Worm (Caenorhabditis elegans) whole organism, L2 larva: ENCODE data around the gene prk-2.

Source experiments
- C34F6.9 ChIP-seq: fragments of 150-350 bp; optimal IDR thresholded peaks from 2 replicates; lab custom pipeline; 2014; ENCODE audit warnings: missing biosample characterization, missing genetic modification characterization
- F13H6.1 ChIP-seq: sonication (generic microtip); optimal IDR thresholded peaks from 2 replicates; lab custom pipeline; 2016; ENCODE audit warnings: missing genetic modification characterization, missing compliant biosample characterization
- R02D3.7 ChIP-seq: fragments of 150-350 bp; optimal IDR thresholded peaks from 2 replicates; lab custom pipeline; 2014; ENCODE audit warnings: missing biosample characterization, missing genetic modification characterization
- Y55F3AM.14 ChIP-seq: fragments of 200-800 bp; sonication (Bioruptor generic); optimal IDR thresholded peaks from 2 replicates; lab custom pipeline; 2018; ENCODE audit warnings: mild to moderate bottlenecking, missing genetic modification characterization, missing compliant biosample characterization
- ZK546.5 ChIP-seq: sonication (generic microtip); optimal IDR thresholded peaks from 2 replicates; lab custom pipeline; 2017; ENCODE audit warnings: missing biosample characterization, missing genetic modification characterization
- alr-1 ChIP-seq: fragments of 150-350 bp; optimal IDR thresholded peaks from 2 replicates; lab custom pipeline; 2014; ENCODE audit warnings: missing biosample characterization, missing genetic modification characterization
- ama-1 ChIP-seq: fragments of 150-350 bp; optimal IDR thresholded peaks from 2 replicates; lab custom pipeline; 2018; ENCODE audit warnings: inconsistent platforms
- ceh-16 ChIP-seq: fragments of 150-350 bp; optimal IDR thresholded peaks from 2 replicates; lab custom pipeline; 2014; ENCODE audit warnings: missing biosample characterization, missing genetic modification characterization
- ceh-82 ChIP-seq: fragments of 150-350 bp; optimal IDR thresholded peaks from 2 replicates; lab custom pipeline; 2014; ENCODE audit warnings: missing biosample characterization, missing genetic modification characterization
- crh-2 ChIP-seq: sonication (generic microtip); optimal IDR thresholded peaks from 2 replicates; lab custom pipeline; 2017; ENCODE audit warnings: missing biosample characterization, missing genetic modification characterization
- dmd-4 ChIP-seq: sonication (generic microtip); optimal IDR thresholded peaks from 2 replicates; lab custom pipeline; 2017; ENCODE audit warnings: missing biosample characterization, missing genetic modification characterization
- egl-27 ChIP-seq: sonication (generic microtip); optimal IDR thresholded peaks from 3 replicates; lab custom pipeline; 2017; ENCODE audit warnings: missing biosample characterization, missing genetic modification reagents, missing genetic modification characterization
- elt-1 ChIP-seq: fragments of 150-350 bp; optimal IDR thresholded peaks from 2 replicates; lab custom pipeline; 2014; ENCODE audit warnings: missing biosample characterization, missing genetic modification characterization
- elt-3 ChIP-seq: sonication (generic microtip); optimal IDR thresholded peaks from 2 replicates; lab custom pipeline; 2017; ENCODE audit warnings: missing biosample characterization, missing genetic modification characterization
- fos-1 ChIP-seq: fragments of 150-350 bp; optimal IDR thresholded peaks from 2 replicates; lab custom pipeline; 2014; ENCODE audit warnings: missing biosample characterization, missing genetic modification characterization
- gmeb-1 ChIP-seq: fragments of 150-350 bp; optimal IDR thresholded peaks from 2 replicates; lab custom pipeline; 2014; ENCODE audit warnings: missing biosample characterization, missing genetic modification characterization
- lin-11 ChIP-seq: fragments of 150-350 bp; sonication (generic microtip); optimal IDR thresholded peaks from 2 replicates; lab custom pipeline; 2014; ENCODE audit warnings: missing biosample characterization, missing genetic modification characterization, inconsistent platforms, mixed read lengths
- lin-13 ChIP-seq: fragments of 150-350 bp; optimal IDR thresholded peaks from 2 replicates; lab custom pipeline; 2014; ENCODE audit warnings: missing biosample characterization, missing genetic modification reagents, missing genetic modification characterization
- lsy-2 ChIP-seq, 2 experiments: fragments of 150-350 bp in 1 of 2; sonication (generic microtip) in 1 of 2; optimal IDR thresholded peaks; 2 replicates each; lab custom pipeline; 2014 to 2017; ENCODE audit warnings: missing biosample characterization in 2 of 2, missing genetic modification characterization in 2 of 2
- mab-5 ChIP-seq: fragments of 150-350 bp; optimal IDR thresholded peaks from 2 replicates; lab custom pipeline; 2014; ENCODE audit warnings: missing biosample characterization, missing genetic modification characterization
- mbf-1 ChIP-seq: sonication (generic microtip); optimal IDR thresholded peaks from 2 replicates; lab custom pipeline; 2017; ENCODE audit warnings: missing biosample characterization, missing genetic modification characterization
- mdl-1 ChIP-seq, 2 experiments: fragments of 150-350 bp in 1 of 2; sonication (generic microtip) in 1 of 2; optimal IDR thresholded peaks; 2 replicates each; lab custom pipeline; 2017; ENCODE audit warnings: missing biosample characterization in 2 of 2, missing genetic modification characterization in 2 of 2
- nhr-12 ChIP-seq: fragments of 150-350 bp; optimal IDR thresholded peaks from 2 replicates; lab custom pipeline; 2014; ENCODE audit warnings: missing biosample characterization, missing genetic modification characterization
- nhr-129 ChIP-seq: fragments of 150-350 bp; optimal IDR thresholded peaks from 2 replicates; lab custom pipeline; 2014; ENCODE audit warnings: missing biosample characterization, missing genetic modification characterization
- nhr-21 ChIP-seq: fragments of 150-350 bp; optimal IDR thresholded peaks from 2 replicates; lab custom pipeline; 2014; ENCODE audit warnings: missing biosample characterization, missing genetic modification characterization
- nhr-237 ChIP-seq: fragments of 150-350 bp; optimal IDR thresholded peaks from 2 replicates; lab custom pipeline; 2014; ENCODE audit warnings: missing biosample characterization, missing genetic modification characterization
- nhr-25 ChIP-seq: fragments of 150-350 bp; sonication (generic microtip); optimal IDR thresholded peaks from 3 replicates; lab custom pipeline; 2014; ENCODE audit warnings: missing biosample characterization, missing genetic modification characterization
- nhr-6 ChIP-seq: fragments of 150-350 bp; optimal IDR thresholded peaks from 2 replicates; lab custom pipeline; 2014; ENCODE audit warnings: missing biosample characterization, missing genetic modification characterization
- peb-1 ChIP-seq: fragments of 150-350 bp; optimal IDR thresholded peaks from 2 replicates; lab custom pipeline; 2014; ENCODE audit warnings: missing biosample characterization, missing genetic modification characterization
- skn-1 ChIP-seq: sonication (generic microtip); optimal IDR thresholded peaks from 2 replicates; lab custom pipeline; 2017; ENCODE audit warnings: missing biosample characterization, missing genetic modification characterization
- sma-9 ChIP-seq, 2 experiments: fragments of 150-350 bp in 1 of 2; sonication (generic microtip) in 1 of 2; optimal IDR thresholded peaks; 2 replicates each; lab custom pipeline; 2014 to 2016; ENCODE audit warnings: missing genetic modification characterization in 2 of 2, mild to moderate bottlenecking in 1 of 2, missing biosample characterization in 1 of 2, missing compliant biosample characterization in 1 of 2, missing genetic modification reagents in 1 of 2, moderate library complexity in 1 of 2
- snpc-4 ChIP-seq: fragments of 150-350 bp; optimal IDR thresholded peaks from 2 replicates; lab custom pipeline; 2014; ENCODE audit warnings: missing biosample characterization, missing genetic modification characterization
- unc-39 ChIP-seq: fragments of 150-350 bp; optimal IDR thresholded peaks from 2 replicates; lab custom pipeline; 2014; ENCODE audit warnings: missing biosample characterization, missing genetic modification characterization
- unc-55 ChIP-seq: fragments of 150-350 bp; sonication (generic microtip); optimal IDR thresholded peaks from 3 replicates; lab custom pipeline; 2014; ENCODE audit warnings: missing biosample characterization, missing genetic modification reagents, missing genetic modification characterization
- zag-1 ChIP-seq: fragments of 150-350 bp; optimal IDR thresholded peaks from 2 replicates; lab custom pipeline; 2014; ENCODE audit warnings: missing biosample characterization, missing genetic modification characterization
- ztf-11 ChIP-seq: sonication (generic microtip); optimal IDR thresholded peaks from 2 replicates; lab custom pipeline; 2017; ENCODE audit warnings: missing biosample characterization, missing genetic modification characterization
- ztf-4 ChIP-seq: fragments of 150-350 bp; optimal IDR thresholded peaks from 2 replicates; lab custom pipeline; 2014; ENCODE audit warnings: missing biosample characterization, missing genetic modification characterization

The prk-2 gene

ce11 chrIII:3404354-3404913 lies 34.4 kb upstream of the prk-2 start, which contains the start of the genes npp-9 and F59A2.5:
Gene npp-9, minus strand, starts transcription at chrIII:3404479.
Gene F59A2.5, plus strand, starts transcription at chrIII:3404863.
- TF ChIP-seq unc-55: peak; percentile 71
- TF ChIP-seq elt-3 (tag; lab: Kevin White, UChicago): no peak
- peak; percentile 91 for TF ChIP-seq crh-2 (tag; lab: Kevin White, UChicago)
- peak; percentile 80 for TF ChIP-seq R02D3.7 (tag; lab: Kevin White, UChicago)
- peak; percentile 62 for TF ChIP-seq fos-1 (tag; lab: Kevin White, UChicago)
- TF ChIP-seq F13H6.1 (tag; lab: Kevin White, UChicago): peak; percentile 26
- peak; percentile 23 for TF ChIP-seq lin-11 (tag; lab: Kevin White, UChicago)
- no peak for TF ChIP-seq mab-5 (tag; lab: Kevin White, UChicago)
- peak; percentile 60 for TF ChIP-seq C34F6.9 (tag; lab: Kevin White, UChicago)
- peak; percentile 51 for TF ChIP-seq nhr-129 (tag; lab: Kevin White, UChicago)
- TF ChIP-seq nhr-25 (tag; lab: Kevin White, UChicago): peak; percentile 32
- no peak for TF ChIP-seq elt-1 (tag; lab: Kevin White, UChicago)
- TF ChIP-seq mdl-1 (tag; optimal IDR thresholded peaks at IDR 0.05; lab: Kevin White, UChicago): no peak
- TF ChIP-seq gmeb-1 (tag; lab: Kevin White, UChicago): peak; percentile 52
- peak; percentile 10 for TF ChIP-seq lin-13 (GFP tag; lab: Kevin White, UChicago)
- TF ChIP-seq ama-1 (lab: Kevin White, UChicago): peak; percentile 11
- peak in 1 of 2 experiments; percentile 73 for TF ChIP-seq lsy-2 (tag; optimal IDR thresholded peaks at IDR 0.05; lab: Kevin White, UChicago)

ce11 chrIII:3400444-3400843 lies 30.4 kb upstream of the prk-2 start:
- TF ChIP-seq dmd-4 (tag; lab: Kevin White, UChicago) (no peak), elt-1 (tag; lab: Kevin White, UChicago) (no peak), mab-5 (tag; lab: Kevin White, UChicago) (no peak), ztf-4 (no peak), mbf-1 (no peak), ceh-16 (no peak), Y55F3AM.14 (no peak), nhr-6 (no peak), unc-39 (tag; lab: Kevin White, UChicago) (no peak), gmeb-1 (tag; lab: Kevin White, UChicago) (no peak), skn-1 (tag; lab: Kevin White, UChicago) (no peak), egl-27 (no peak), peb-1 (tag; lab: Kevin White, UChicago) (no peak), snpc-4 (no peak), ZK546.5 (tag; lab: Kevin White, UChicago) (no peak), lin-11 (tag; lab: Kevin White, UChicago) (no peak)

ce11 chrIII:3398485-3398884 lies 28.5 kb upstream of the prk-2 start:
- TF ChIP-seq nhr-21: no peak
- no peak for TF ChIP-seq sma-9 (GFP tag; optimal IDR thresholded peaks at IDR 0.05; lab: Kevin White, UChicago)
- no peak for TF ChIP-seq sma-9 (tag; optimal IDR thresholded peaks at IDR 0.05; lab: Kevin White, UChicago)
- peak; percentile 31 for TF ChIP-seq unc-55

ce11 chrIII:3397678-3398077 lies 27.7 kb upstream of the prk-2 start, which contains the start of gene clpf-1:
Gene clpf-1, plus strand, starts transcription at chrIII:3397743.
- TF ChIP-seq egl-27 (no peak), nhr-6 (no peak), zag-1 (tag; lab: Kevin White, UChicago) (no peak), lin-13 (GFP tag; lab: Kevin White, UChicago) (peak; percentile 21), unc-39 (tag; lab: Kevin White, UChicago) (no peak), ztf-4 (peak; percentile 7), nhr-237 (tag; lab: Kevin White, UChicago) (no peak)

ce11 chrIII:3395874-3396467 lies 26.0 kb upstream of the prk-2 start, which contains the start of gene cri-3:
Gene cri-3, plus strand, starts transcription at chrIII:3396355.
- TF ChIP-seq crh-2 (tag; lab: Kevin White, UChicago): peak; percentile 26
- no peak for TF ChIP-seq lin-13 (GFP tag; lab: Kevin White, UChicago)
- TF ChIP-seq lsy-2 (tag; optimal IDR thresholded peaks at IDR 0.05; lab: Kevin White, UChicago): peak in 1 of 2 experiments; percentile 41
- TF ChIP-seq gmeb-1 (tag; lab: Kevin White, UChicago): peak; percentile 40
- no peak for TF ChIP-seq R02D3.7 (tag; lab: Kevin White, UChicago)
- TF ChIP-seq F13H6.1 (tag; lab: Kevin White, UChicago): no peak
- TF ChIP-seq dmd-4 (tag; lab: Kevin White, UChicago): no peak
- no peak for TF ChIP-seq ceh-82 (tag; lab: Kevin White, UChicago)
- TF ChIP-seq ztf-11 (tag; lab: Kevin White, UChicago): no peak
- no peak for TF ChIP-seq nhr-12
- no peak for TF ChIP-seq mbf-1
- TF ChIP-seq nhr-21: no peak
- TF ChIP-seq unc-55: peak; percentile 55
- TF ChIP-seq C34F6.9 (tag; lab: Kevin White, UChicago): peak; percentile 56
- TF ChIP-seq nhr-129 (tag; lab: Kevin White, UChicago): peak; percentile 32
- no peak for TF ChIP-seq fos-1 (tag; lab: Kevin White, UChicago)
- TF ChIP-seq alr-1: no peak
